Fruit fly (Drosophila melanogaster) whole organism, embryonic: ENCODE results near the gene Drsl1.
A peak's percentile ranks its signal among the peaks of the same experiment; 100 is the strongest.

Source experiments
- Atf3 ChIP-seq: fragments of 200-800 bp; sonication (Bioruptor generic); optimal IDR thresholded peaks from 3 replicates; lab custom pipeline; 2016; ENCODE audit warnings: missing biosample characterization, missing genetic modification characterization
- Awh ChIP-seq: fragments of 200-800 bp; sonication (Bioruptor generic); IDR thresholded peaks from 2 replicates; pipeline ENCODE4, ENCODE4 v1.3.6; 2022; ENCODE audit warnings: missing biosample characterization, missing genetic modification characterization
- Bgb ChIP-seq: fragments of 200-800 bp; sonication (Bioruptor generic); IDR thresholded peaks from 2 replicates; pipeline ENCODE4 v1.3.6; 2022; ENCODE audit warnings: missing biosample characterization, missing genetic modification characterization; ENCODE audit not compliant: partially characterized antibody
- BtbVII ChIP-seq: fragments of 200-800 bp; sonication (Bioruptor generic); optimal IDR thresholded peaks from 3 replicates; lab custom pipeline; 2017; ENCODE audit warnings: missing biosample characterization, mild to moderate bottlenecking, missing genetic modification characterization
- CG13123 ChIP-seq: fragments of 200-800 bp; sonication (Bioruptor generic); optimal IDR thresholded peaks from 2 replicates; lab custom pipeline; 2016; ENCODE audit warnings: missing biosample characterization, missing genetic modification characterization
- CG13624 ChIP-seq: fragments of 200-800 bp; sonication (Bioruptor generic); optimal IDR thresholded peaks from 2 replicates; lab custom pipeline; 2016; ENCODE audit warnings: missing biosample characterization, missing genetic modification characterization
- CG14050 ChIP-seq: fragments of 200-800 bp; sonication (Bioruptor generic); IDR thresholded peaks from 3 replicates; pipeline ENCODE4 v1.3.6; 2022; ENCODE audit warnings: missing biosample characterization, missing genetic modification characterization
- CG15073 ChIP-seq: fragments of 200-800 bp; sonication (Bioruptor generic); optimal IDR thresholded peaks from 2 replicates; lab custom pipeline; 2016; ENCODE audit warnings: missing biosample characterization, missing genetic modification characterization
- CG15269 ChIP-seq: fragments of 200-800 bp; sonication (Bioruptor generic); optimal IDR thresholded peaks from 2 replicates; lab custom pipeline; 2018; ENCODE audit warnings: missing biosample characterization, mild to moderate bottlenecking, missing genetic modification characterization, moderate library complexity
- CG15514 ChIP-seq: fragments of 200-800 bp; sonication (Bioruptor generic); optimal IDR thresholded peaks from 3 replicates; lab custom pipeline; 2017; ENCODE audit warnings: missing biosample characterization, missing genetic modification characterization, mild to moderate bottlenecking, moderate library complexity, missing genetic modification reagents
- CG17568 ChIP-seq: fragments of 200-800 bp; sonication (Bioruptor generic); optimal IDR thresholded peaks from 2 replicates; lab custom pipeline; 2018; ENCODE audit warnings: missing biosample characterization, mild to moderate bottlenecking, missing genetic modification characterization, moderate library complexity
- CG18764 ChIP-seq: fragments of 200-800 bp; sonication (Bioruptor generic); optimal IDR thresholded peaks from 3 replicates; lab custom pipeline; 2016; ENCODE audit warnings: missing biosample characterization, missing genetic modification characterization
- CG2678 ChIP-seq: fragments of 200-800 bp; sonication (Bioruptor generic); optimal IDR thresholded peaks from 3 replicates; lab custom pipeline; 2019; ENCODE audit warnings: missing biosample characterization, mild to moderate bottlenecking, missing genetic modification characterization, moderate library complexity
- CG34376 ChIP-seq: fragments of 200-800 bp; sonication (Bioruptor generic); optimal IDR thresholded peaks from 2 replicates; lab custom pipeline; 2018; ENCODE audit warnings: missing biosample characterization, mild to moderate bottlenecking, missing genetic modification characterization
- CG6175 ChIP-seq: fragments of 200-800 bp; sonication (Bioruptor generic); IDR thresholded peaks from 3 replicates; pipeline ENCODE4 v1.3.6; 2022; ENCODE audit warnings: missing biosample characterization, missing genetic modification characterization
- CG7556 ChIP-seq: fragments of 200-800 bp; sonication (Bioruptor generic); optimal IDR thresholded peaks from 2 replicates; lab custom pipeline; 2017; ENCODE audit warnings: missing biosample characterization, mild to moderate bottlenecking, missing genetic modification characterization
- CG7839 ChIP-seq: fragments of 200-800 bp; sonication (Bioruptor generic); optimal IDR thresholded peaks from 3 replicates; lab custom pipeline; 2018; ENCODE audit warnings: missing biosample characterization, mild to moderate bottlenecking, missing genetic modification characterization, moderate library complexity
- CG7963 ChIP-seq: fragments of 200-800 bp; sonication (Bioruptor generic); IDR thresholded peaks from 3 replicates; pipeline ENCODE4 v1.3.6; 2022; ENCODE audit warnings: missing biosample characterization, missing genetic modification characterization; ENCODE audit not compliant: partially characterized antibody
- Doc2 ChIP-seq: fragments of 200-800 bp; sonication (Bioruptor generic); IDR thresholded peaks from 2 replicates; pipeline ENCODE4 v1.3.6; 2022; ENCODE audit warnings: missing biosample characterization, missing genetic modification characterization
- ERR ChIP-seq: fragments of 200-800 bp; sonication (Bioruptor generic); optimal IDR thresholded peaks from 2 replicates; lab custom pipeline; 2016; ENCODE audit warnings: missing biosample characterization, missing genetic modification characterization
- GATAe ChIP-seq: fragments of 200-800 bp; sonication (Bioruptor generic); conservative IDR thresholded peaks from 2 replicates; pipeline ENCODE4 v1.3.6; 2022; ENCODE audit warnings: missing biosample characterization, missing genetic modification characterization
- Mrtf ChIP-seq: fragments of 200-800 bp; sonication (Bioruptor generic); IDR thresholded peaks from 3 replicates; pipeline ENCODE4 v1.3.6; 2022; ENCODE audit warnings: missing biosample characterization, missing genetic modification characterization
- NFAT ChIP-seq: fragments of 200-800 bp; sonication (Bioruptor generic); IDR thresholded peaks from 2 replicates; pipeline ENCODE4 v1.3.6; 2022; ENCODE audit warnings: missing biosample characterization, missing genetic modification characterization
- abd-A ChIP-seq: fragments of 200-800 bp; sonication (Bioruptor generic); optimal IDR thresholded peaks from 3 replicates; lab custom pipeline; 2019; ENCODE audit warnings: missing biosample characterization, mild to moderate bottlenecking, missing genetic modification characterization, moderate library complexity
- chinmo ChIP-seq: fragments of 200-800 bp; sonication (Bioruptor generic); IDR thresholded peaks from 4 replicates; pipeline ENCODE4 v1.3.6; 2022; ENCODE audit warnings: missing biosample characterization, missing genetic modification characterization; ENCODE audit not compliant: partially characterized antibody
- dan ChIP-seq: fragments of 200-800 bp; sonication (Bioruptor generic); IDR thresholded peaks from 2 replicates; pipeline ENCODE4 v1.3.6; 2022; ENCODE audit warnings: missing biosample characterization, missing genetic modification characterization
- emc ChIP-seq: fragments of 200-800 bp; sonication (Bioruptor generic); optimal IDR thresholded peaks from 2 replicates; lab custom pipeline; 2016; ENCODE audit warnings: missing biosample characterization, missing genetic modification characterization
- fd64A ChIP-seq: fragments of 200-800 bp; sonication (Bioruptor generic); optimal IDR thresholded peaks from 3 replicates; lab custom pipeline; 2018; ENCODE audit warnings: missing biosample characterization, mild to moderate bottlenecking, missing genetic modification characterization
- fd96Cb ChIP-seq: fragments of 200-800 bp; sonication (Bioruptor generic); optimal IDR thresholded peaks from 2 replicates; lab custom pipeline; 2018; ENCODE audit warnings: missing biosample characterization, mild to moderate bottlenecking, missing genetic modification characterization, moderate library complexity
- fru ChIP-seq: fragments of >200 bp; optimal IDR thresholded peaks from 2 replicates; lab custom pipeline; 2017
- gce ChIP-seq: fragments of 200-800 bp; sonication (Bioruptor generic); IDR thresholded peaks from 3 replicates; pipeline ENCODE4 v1.3.6; 2022; ENCODE audit warnings: missing biosample characterization, missing genetic modification characterization
- lbe ChIP-seq: fragments of 200-800 bp; sonication (Bioruptor generic); optimal IDR thresholded peaks from 2 replicates; lab custom pipeline; 2016; ENCODE audit warnings: missing biosample characterization, mild to moderate bottlenecking, missing genetic modification characterization
- luna ChIP-seq: fragments of 200-800 bp; sonication (Bioruptor generic); optimal IDR thresholded peaks from 2 replicates; lab custom pipeline; 2016; ENCODE audit warnings: missing biosample characterization, missing genetic modification characterization
- nerfin-1 ChIP-seq: fragments of 200-800 bp; sonication (Bioruptor generic); optimal IDR thresholded peaks from 3 replicates; lab custom pipeline; 2019; ENCODE audit warnings: missing biosample characterization, mild to moderate bottlenecking, missing genetic modification characterization, moderate library complexity
- oc ChIP-seq: fragments of 200-800 bp; sonication (Bioruptor generic); optimal IDR thresholded peaks from 2 replicates; lab custom pipeline; 2018; ENCODE audit warnings: missing biosample characterization, mild to moderate bottlenecking, missing genetic modification characterization, moderate library complexity
- org-1 ChIP-seq: fragments of 200-800 bp; sonication (Bioruptor generic); optimal IDR thresholded peaks from 2 replicates; lab custom pipeline; 2017; ENCODE audit warnings: missing biosample characterization, missing genetic modification characterization
- pita ChIP-seq: fragments of 200-800 bp; sonication (Bioruptor generic); optimal IDR thresholded peaks from 2 replicates; lab custom pipeline; 2017; ENCODE audit warnings: missing biosample characterization, mild to moderate bottlenecking, missing genetic modification characterization
- prd ChIP-seq, 3 experiments: fragments of >200 bp in 2 of 3; fragments of 200-800 bp in 1 of 3; sonication (Bioruptor generic) in 1 of 3; optimal IDR thresholded peaks in 2 of 3; IDR thresholded peaks in 1 of 3; 2 replicates in 2 of 3; 3 replicates in 1 of 3; pipeline versions ENCODE4 v1.3.6 to Lab custom; 2017 to 2022; ENCODE audit warnings: missing biosample characterization in 1 of 3, missing genetic modification characterization in 1 of 3
- row ChIP-seq: fragments of 200-800 bp; sonication (Bioruptor generic); IDR thresholded peaks from 3 replicates; pipeline ENCODE4 v1.3.6; 2022; ENCODE audit warnings: missing biosample characterization, missing genetic modification characterization
- salm ChIP-seq: fragments of 200-800 bp; sonication (Bioruptor generic); optimal IDR thresholded peaks from 2 replicates; lab custom pipeline; 2018; ENCODE audit warnings: missing biosample characterization, mild to moderate bottlenecking, missing genetic modification characterization
- sd ChIP-seq: fragments of 200-800 bp; sonication (Bioruptor generic); optimal IDR thresholded peaks from 3 replicates; lab custom pipeline; 2018; ENCODE audit warnings: missing biosample characterization, mild to moderate bottlenecking, missing genetic modification characterization, moderate library complexity
- sens ChIP-seq: fragments of 200-800 bp; sonication (Bioruptor generic); peaks from one replicate; lab custom pipeline; 2016; ENCODE audit warnings: missing biosample characterization, missing genetic modification characterization
- sim ChIP-seq: fragments of 200-800 bp; sonication (Bioruptor generic); IDR thresholded peaks from 2 replicates; pipeline ENCODE4 v1.3.6; 2022; ENCODE audit warnings: missing biosample characterization, missing genetic modification characterization
- slou ChIP-seq: fragments of 200-800 bp; sonication (Bioruptor generic); optimal IDR thresholded peaks from 3 replicates; lab custom pipeline; 2016; ENCODE audit warnings: missing biosample characterization, missing genetic modification characterization
- slp2 ChIP-seq: fragments of 200-800 bp; sonication (Bioruptor generic); optimal IDR thresholded peaks from 2 replicates; lab custom pipeline; 2016; ENCODE audit warnings: missing biosample characterization, missing genetic modification characterization
- sug ChIP-seq: fragments of 200-800 bp; optimal IDR thresholded peaks from 2 replicates; lab custom pipeline; 2019; ENCODE audit warnings: missing biosample characterization, mild to moderate bottlenecking, missing genetic modification characterization, moderate library complexity
- wor ChIP-seq: fragments of 200-800 bp; sonication (Bioruptor generic); IDR thresholded peaks from 2 replicates; pipeline ENCODE4 v1.3.6; 2022; ENCODE audit warnings: missing biosample characterization, missing genetic modification characterization
- yki ChIP-seq: fragments of >200 bp; optimal IDR thresholded peaks from 3 replicates; lab custom pipeline; 2018
- zfh1 ChIP-seq: fragments of 200-800 bp; sonication (Bioruptor generic); IDR thresholded peaks from 3 replicates; pipeline ENCODE4 v1.3.6; 2022; ENCODE audit warnings: missing biosample characterization, missing genetic modification characterization

Gene Drsl1

DNA sequence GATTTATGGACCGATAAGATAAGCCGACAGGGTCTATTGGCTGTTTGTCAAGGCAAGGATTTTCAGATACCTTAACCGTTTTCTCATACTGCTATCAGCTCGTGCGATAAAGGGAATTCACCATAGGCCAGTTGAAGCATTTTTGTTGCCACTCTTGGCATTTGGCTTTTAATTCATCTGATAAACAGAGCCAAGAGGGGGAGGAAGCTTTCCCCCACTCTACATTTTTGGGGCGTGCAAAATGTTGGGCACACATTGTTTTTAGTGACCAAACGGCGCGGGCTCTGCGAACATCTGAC, 14.2 kb upstream of the Drsl1 start (continued):
- TF ChIP-seq dan: no peak
- TF ChIP-seq CG18764 (GFP tag; lab: Kevin White, UChicago): no peak
- TF ChIP-seq BtbVII (GFP tag; lab: Kevin White, UChicago): peak; percentile 30

dm6 chr3L:3348956-3349824, 13.6 kb upstream of the Drsl1 start:
- TF ChIP-seq row (GFP tag; lab: Robert Waterston, UW): no peak
- peak; percentile 35 for TF ChIP-seq sug (tag; lab: Kevin White, UChicago)
- no peak for TF ChIP-seq sim (GFP tag; lab: Robert Waterston, UW)
- no peak for TF ChIP-seq CG7556 (GFP tag; lab: Kevin White, UChicago)
- TF ChIP-seq org-1 (GFP tag; lab: Kevin White, UChicago): no peak
- TF ChIP-seq pita (GFP tag; lab: Kevin White, UChicago): no peak
- TF ChIP-seq chinmo (GFP tag; lab: Robert Waterston, UW): 0 out of 4 replicates have a peak, but pooled peaks have one; percentile 21
- TF ChIP-seq CG6175 (GFP tag; lab: Robert Waterston, UW): no peak
- TF ChIP-seq sd: peak; percentile 96
- no peak for TF ChIP-seq CG15269 (tag; lab: Kevin White, UChicago)
- no peak for TF ChIP-seq CG15514 (GFP tag; lab: Kevin White, UChicago)
- no peak for TF ChIP-seq fd64A (GFP tag; lab: Kevin White, UChicago)
- TF ChIP-seq CG13123 (GFP tag; lab: Kevin White, UChicago): no peak
- no peak for TF ChIP-seq CG15073
- no peak for TF ChIP-seq lbe (GFP tag; lab: Kevin White, UChicago)
- TF ChIP-seq CG14050 (GFP tag; lab: Robert Waterston, UW): no peak
- peak; percentile 53 for TF ChIP-seq GATAe (GFP tag; lab: Robert Waterston, UW)
- TF ChIP-seq Bgb (GFP tag; lab: Robert Waterston, UW): no peak
- TF ChIP-seq yki: no peak
- no peak for TF ChIP-seq CG13624 (GFP tag; lab: Kevin White, UChicago)
- TF ChIP-seq sens: peak; percentile 8
- peak; percentile 22 for TF ChIP-seq CG2678 (tag; lab: Kevin White, UChicago)
- TF ChIP-seq gce (GFP tag; lab: Robert Waterston, UW): no peak
- no peak for TF ChIP-seq CG17568
- TF ChIP-seq CG34376 (GFP tag; lab: Kevin White, UChicago): no peak
- no peak for TF ChIP-seq NFAT (GFP tag; lab: Robert Waterston, UW)
- no peak for TF ChIP-seq fd96Cb
- TF ChIP-seq CG7963 (GFP tag; lab: Robert Waterston, UW): no peak; the same call in 2 of the 3 replicates
- no peak for TF ChIP-seq slp2 (GFP tag; lab: Kevin White, UChicago)
- TF ChIP-seq fru: no peak
- TF ChIP-seq prd (optimal IDR thresholded peaks at IDR 0.05; lab: Kevin White, UChicago): no peak
- no peak for TF ChIP-seq prd (GFP tag; IDR thresholded peaks at IDR 0.05; lab: Robert Waterston, UW)
- no peak for TF ChIP-seq Doc2 (GFP tag; lab: Robert Waterston, UW)
- no peak for TF ChIP-seq salm
- TF ChIP-seq Mrtf (GFP tag; lab: Robert Waterston, UW): no peak
- TF ChIP-seq wor: no peak
- peak; percentile 27 for TF ChIP-seq BtbVII (GFP tag; lab: Kevin White, UChicago)
- TF ChIP-seq nerfin-1 (tag; lab: Kevin White, UChicago): no peak
- no peak for TF ChIP-seq luna (GFP tag; lab: Kevin White, UChicago)
- no peak for TF ChIP-seq slou (GFP tag; lab: Kevin White, UChicago)
- no peak for TF ChIP-seq Atf3
- TF ChIP-seq Awh: no peak
- no peak for TF ChIP-seq zfh1 (GFP tag; lab: Robert Waterston, UW)
- TF ChIP-seq abd-A (tag; lab: Kevin White, UChicago): no peak
- TF ChIP-seq oc (tag; lab: Kevin White, UChicago): no peak
- TF ChIP-seq emc (GFP tag; lab: Kevin White, UChicago): no peak
- TF ChIP-seq ERR: no peak
- TF ChIP-seq CG7839: no peak
